Fruit fly (Drosophila melanogaster) whole organism, wandering third instar larva: Measurements from ENCODE around the gene CG15579.

Source experiments
- Abd-B ChIP-seq: fragments of >200 bp; optimal IDR thresholded peaks from 2 replicates; lab custom pipeline; 2017; ENCODE audit warnings: missing biosample characterization, missing genetic modification characterization
- CG32264 ChIP-seq: fragments of 200-800 bp; sonication (Bioruptor generic); optimal IDR thresholded peaks from 2 replicates; lab custom pipeline; 2016; ENCODE audit warnings: missing biosample characterization, missing genetic modification characterization
- CG9705 ChIP-seq: fragments of 200-800 bp; sonication (Bioruptor generic); optimal IDR thresholded peaks from 2 replicates; lab custom pipeline; 2018; ENCODE audit warnings: missing biosample characterization, mild to moderate bottlenecking, missing genetic modification characterization
- CrebA ChIP-seq: fragments of 200-800 bp; sonication (Bioruptor generic); optimal IDR thresholded peaks from 2 replicates; lab custom pipeline; 2016; ENCODE audit warnings: missing biosample characterization, mild to moderate bottlenecking, missing genetic modification characterization, borderline replicate concordance
- Dfd ChIP-seq: fragments of >200 bp; optimal IDR thresholded peaks from 2 replicates; lab custom pipeline; 2017; ENCODE audit warnings: missing biosample characterization, missing genetic modification characterization
- Dif ChIP-seq: fragments of 200-275, 200-300 bp; sonication (Bioruptor generic); optimal IDR thresholded peaks from 2 replicates; lab custom pipeline; 2018; ENCODE audit warnings: missing biosample characterization, missing genetic modification characterization; ENCODE audit not compliant: partially characterized antibody
- GATAd ChIP-seq: sonication (Bioruptor generic); optimal IDR thresholded peaks from 2 replicates; lab custom pipeline; 2016; ENCODE audit warnings: missing biosample characterization, missing genetic modification characterization
- HLH106 ChIP-seq: fragments of 200-800 bp; optimal IDR thresholded peaks from 3 replicates; lab custom pipeline; 2019; ENCODE audit warnings: missing biosample characterization, mild to moderate bottlenecking, missing genetic modification characterization, moderate library complexity
- Hnf4 ChIP-seq: fragments of 200-800 bp; sonication (Bioruptor generic); optimal IDR thresholded peaks from 2 replicates; lab custom pipeline; 2016; ENCODE audit warnings: missing biosample characterization, mild to moderate bottlenecking, missing genetic modification characterization
- Hr78 ChIP-seq: fragments of >200 bp; optimal IDR thresholded peaks from 2 replicates; lab custom pipeline; 2017; ENCODE audit warnings: missing biosample characterization, missing genetic modification characterization
- Hr83 ChIP-seq: fragments of 200-300 bp; sonication (Bioruptor generic); optimal IDR thresholded peaks from 2 replicates; lab custom pipeline; 2016; ENCODE audit warnings: missing biosample characterization, mild to moderate bottlenecking, missing genetic modification characterization, moderate library complexity; ENCODE audit not compliant: poor library complexity, severe bottlenecking
- Jra ChIP-seq: sonication (Bioruptor generic); optimal IDR thresholded peaks from 2 replicates; lab custom pipeline; 2016; ENCODE audit warnings: missing biosample characterization, missing genetic modification characterization
- Mio ChIP-seq: sonication (Bioruptor generic); optimal IDR thresholded peaks from 2 replicates; lab custom pipeline; 2016; ENCODE audit warnings: missing biosample characterization, missing genetic modification characterization
- Myc ChIP-seq: fragments of >200 bp; optimal IDR thresholded peaks from 2 replicates; lab custom pipeline; 2017
- N ChIP-seq: fragments of >200 bp; optimal IDR thresholded peaks from 2 replicates; lab custom pipeline; 2018; ENCODE audit warnings: missing biosample characterization, missing external identifiers, missing genetic modification characterization
- OdsH ChIP-seq: fragments of 200-800 bp; sonication (Bioruptor generic); optimal IDR thresholded peaks from 2 replicates; lab custom pipeline; 2016; ENCODE audit warnings: missing biosample characterization, mild to moderate bottlenecking, missing genetic modification characterization
- Rel ChIP-seq, 2 experiments: fragments of 200-800 bp; sonication (Bioruptor generic) in 1 of 2; optimal IDR thresholded peaks; 2 replicates in 1 of 2; 3 replicates in 1 of 2; lab custom pipeline; 2016 to 2019; ENCODE audit warnings: mild to moderate bottlenecking in 2 of 2, missing biosample characterization in 2 of 2, missing genetic modification characterization in 2 of 2, moderate library complexity in 1 of 2
- Sp1 ChIP-seq: fragments of 200-800 bp; sonication (Bioruptor generic); optimal IDR thresholded peaks from 3 replicates; lab custom pipeline; 2019; ENCODE audit warnings: missing biosample characterization, mild to moderate bottlenecking, missing genetic modification characterization, moderate library complexity
- Vsx2 ChIP-seq: fragments of 200-300, 225-300 bp; sonication (Bioruptor generic); optimal IDR thresholded peaks from 2 replicates; lab custom pipeline; 2018; ENCODE audit warnings: missing biosample characterization, missing genetic modification characterization; ENCODE audit not compliant: partially characterized antibody
- br ChIP-seq: fragments of 200-800 bp; sonication (Bioruptor generic); optimal IDR thresholded peaks from 2 replicates; lab custom pipeline; 2016; ENCODE audit warnings: missing biosample characterization, missing genetic modification characterization
- brk ChIP-seq: fragments of 200-800 bp; sonication (Bioruptor generic); optimal IDR thresholded peaks from 2 replicates; lab custom pipeline; 2016; ENCODE audit warnings: missing biosample characterization, mild to moderate bottlenecking, missing genetic modification characterization
- dl ChIP-seq, 2 experiments: fragments of 175-275, 200-275 bp in 1 of 2; fragments of 200-275 bp in 1 of 2; sonication (Bioruptor generic); optimal IDR thresholded peaks; lab custom pipeline; 2018; ENCODE audit warnings: mild to moderate bottlenecking in 2 of 2, missing biosample characterization in 2 of 2, missing genetic modification characterization in 2 of 2, moderate library complexity in 2 of 2; ENCODE audit not compliant: partially characterized antibody in 2 of 2, insufficient read depth in 1 of 2
- dmrt93B ChIP-seq: fragments of 200-800 bp; sonication (Bioruptor generic); optimal IDR thresholded peaks from 2 replicates; lab custom pipeline; 2018; ENCODE audit warnings: missing biosample characterization, mild to moderate bottlenecking, missing genetic modification characterization
- dsf ChIP-seq: sonication (Bioruptor generic); optimal IDR thresholded peaks from 2 replicates; lab custom pipeline; 2016; ENCODE audit warnings: missing biosample characterization, missing genetic modification characterization, borderline replicate concordance
- ey ChIP-seq: fragments of 200-800 bp; sonication (Bioruptor generic); optimal IDR thresholded peaks from 2 replicates; lab custom pipeline; 2016; ENCODE audit warnings: missing biosample characterization, missing genetic modification characterization
- foxo ChIP-seq, 2 experiments: fragments of 200-800 bp; sonication (Bioruptor generic); optimal IDR thresholded peaks; 2 replicates in 1 of 2; 3 replicates in 1 of 2; lab custom pipeline; 2016 to 2017; ENCODE audit warnings: missing biosample characterization in 2 of 2, missing genetic modification characterization in 2 of 2
- fru ChIP-seq: fragments of 200-800 bp; sonication (Bioruptor generic); optimal IDR thresholded peaks from 3 replicates; lab custom pipeline; 2016; ENCODE audit warnings: missing biosample characterization, mild to moderate bottlenecking, missing genetic modification characterization
- h ChIP-seq: fragments of 200-800 bp; sonication (Bioruptor generic); optimal IDR thresholded peaks from 3 replicates; lab custom pipeline; 2016; ENCODE audit warnings: missing biosample characterization, mild to moderate bottlenecking, missing genetic modification characterization
- jim ChIP-seq: fragments of 175-275, 200-325 bp; sonication (Bioruptor generic); optimal IDR thresholded peaks from 2 replicates; lab custom pipeline; 2016; ENCODE audit warnings: missing biosample characterization, mild to moderate bottlenecking, missing genetic modification characterization
- lola ChIP-seq: fragments of >200 bp; optimal IDR thresholded peaks from 2 replicates; lab custom pipeline; 2017; ENCODE audit warnings: missing biosample characterization, missing genetic modification characterization
- pan ChIP-seq: fragments of >200 bp; optimal IDR thresholded peaks from 2 replicates; lab custom pipeline; 2017
- psq ChIP-seq: fragments of 200-800 bp; sonication (Bioruptor generic); optimal IDR thresholded peaks from 3 replicates; lab custom pipeline; 2017; ENCODE audit warnings: missing biosample characterization, mild to moderate bottlenecking, missing genetic modification characterization, moderate library complexity
- rgr ChIP-seq: fragments of 200-800 bp; sonication (Bioruptor generic); optimal IDR thresholded peaks from 3 replicates; lab custom pipeline; 2016; ENCODE audit warnings: missing biosample characterization, mild to moderate bottlenecking, missing genetic modification characterization
- sage ChIP-seq: fragments of 200-800 bp; sonication (Bioruptor generic); optimal IDR thresholded peaks from 2 replicates; lab custom pipeline; 2016; ENCODE audit warnings: missing biosample characterization, mild to moderate bottlenecking, missing genetic modification characterization
- sv ChIP-seq: fragments of 200-800 bp; sonication (Bioruptor generic); optimal IDR thresholded peaks from 3 replicates; lab custom pipeline; 2016; ENCODE audit warnings: missing biosample characterization, missing genetic modification characterization
- tai ChIP-seq: sonication (Bioruptor generic); optimal IDR thresholded peaks from 2 replicates; lab custom pipeline; 2016; ENCODE audit warnings: missing biosample characterization, missing genetic modification characterization
- usp ChIP-seq: fragments of >200 bp; optimal IDR thresholded peaks from 2 replicates; lab custom pipeline; 2017; ENCODE audit warnings: missing biosample characterization, missing genetic modification characterization
- woc ChIP-seq: sonication (Bioruptor generic); optimal IDR thresholded peaks from 2 replicates; lab custom pipeline; 2016; ENCODE audit warnings: missing biosample characterization, mild to moderate bottlenecking, missing genetic modification characterization

Gene CG15579

dm6 chrX:4324781-4325180 lies 13.2 kb upstream of the CG15579 start (continued):
- TF ChIP-seq Rel (GFP tag; optimal IDR thresholded peaks at IDR 0.05; lab: Kevin White, UChicago) = peak; percentile 92
- peak; percentile 95 for TF ChIP-seq Rel (tag; optimal IDR thresholded peaks at IDR 0.05; lab: Kevin White, UChicago)
- TF ChIP-seq ey = peak; percentile 100
- TF ChIP-seq Hnf4 (GFP tag; lab: Kevin White, UChicago) = peak; percentile 99
- TF ChIP-seq rgr = peak; percentile 99
- TF ChIP-seq Jra (GFP tag; lab: Kevin White, UChicago) = peak; percentile 99
- peak; percentile 98 for TF ChIP-seq woc
- peak; percentile 99 for TF ChIP-seq CG9705 (GFP tag; lab: Kevin White, UChicago)
- peak; percentile 91 for TF ChIP-seq CrebA (GFP tag; lab: Kevin White, UChicago)
- TF ChIP-seq foxo (GFP tag; optimal IDR thresholded peaks at IDR 0.05; lab: Kevin White, UChicago) = peak; percentile 98 to 100
- peak; percentile 99 for TF ChIP-seq br (GFP tag; lab: Kevin White, UChicago)
- TF ChIP-seq jim = peak; percentile 96
- TF ChIP-seq, all 38 proteins: peak for 30

dm6 chrX:4323911-4324368 lies 12.3 kb upstream of the CG15579 start:
- TF ChIP-seq Sp1 (GFP tag; lab: Kevin White, UChicago) (peak; percentile 76), pan (lab: Kevin White, UChicago) (no peak), sage (no peak), Dif (GFP tag; lab: Kevin White, UChicago) (no peak), Rel (GFP tag; optimal IDR thresholded peaks at IDR 0.05; lab: Kevin White, UChicago) (no peak), Rel (tag; optimal IDR thresholded peaks at IDR 0.05; lab: Kevin White, UChicago) (peak; percentile 46), h (GFP tag; lab: Kevin White, UChicago) (peak; percentile 77), N (GFP tag; lab: Kevin White, UChicago) (no peak), dl (GFP tag; optimal IDR thresholded peaks at IDR 0.05; lab: Kevin White, UChicago; ENCODE audit: insufficient read depth in 1 of 2, partially characterized antibody in 2 of 2) (peak in 1 of 2 experiments; percentile 32), CG32264 (GFP tag; lab: Kevin White, UChicago) (peak; percentile 25), Mio (no peak), br (GFP tag; lab: Kevin White, UChicago) (peak; percentile 76), sv (GFP tag; lab: Kevin White, UChicago) (peak; percentile 34), brk (GFP tag; lab: Kevin White, UChicago) (peak; percentile 31), Hr83 (peak; percentile 56), woc (peak; percentile 62), jim (no peak), HLH106 (tag; lab: Kevin White, UChicago) (peak; percentile 77), dsf (no peak), Jra (GFP tag; lab: Kevin White, UChicago) (peak; percentile 68), psq (GFP tag; lab: Kevin White, UChicago) (peak; percentile 52), Hr78 (GFP tag; lab: Kevin White, UChicago) (no peak), dmrt93B (GFP tag; lab: Kevin White, UChicago) (peak; percentile 60), Hnf4 (GFP tag; lab: Kevin White, UChicago) (peak; percentile 73), Vsx2 (GFP tag; lab: Kevin White, UChicago) (no peak), OdsH (peak; percentile 71), lola (GFP tag; lab: Kevin White, UChicago) (no peak), Abd-B (GFP tag; lab: Kevin White, UChicago) (no peak), foxo (GFP tag; optimal IDR thresholded peaks at IDR 0.05; lab: Kevin White, UChicago) (peak in 1 of 2 experiments; percentile 81), CG9705 (GFP tag; lab: Kevin White, UChicago) (no peak), CrebA (GFP tag; lab: Kevin White, UChicago) (no peak), Dfd (no peak), fru (GFP tag; lab: Kevin White, UChicago) (peak; percentile 81), rgr (peak; percentile 78), Myc (lab: Kevin White, UChicago) (no peak), tai (peak; percentile 52), GATAd (GFP tag; lab: Kevin White, UChicago) (no peak), usp (no peak), ey (peak; percentile 80)
